Fruit fly (Drosophila melanogaster): Measurements from ENCODE around the gene GCC88.

DNA sequence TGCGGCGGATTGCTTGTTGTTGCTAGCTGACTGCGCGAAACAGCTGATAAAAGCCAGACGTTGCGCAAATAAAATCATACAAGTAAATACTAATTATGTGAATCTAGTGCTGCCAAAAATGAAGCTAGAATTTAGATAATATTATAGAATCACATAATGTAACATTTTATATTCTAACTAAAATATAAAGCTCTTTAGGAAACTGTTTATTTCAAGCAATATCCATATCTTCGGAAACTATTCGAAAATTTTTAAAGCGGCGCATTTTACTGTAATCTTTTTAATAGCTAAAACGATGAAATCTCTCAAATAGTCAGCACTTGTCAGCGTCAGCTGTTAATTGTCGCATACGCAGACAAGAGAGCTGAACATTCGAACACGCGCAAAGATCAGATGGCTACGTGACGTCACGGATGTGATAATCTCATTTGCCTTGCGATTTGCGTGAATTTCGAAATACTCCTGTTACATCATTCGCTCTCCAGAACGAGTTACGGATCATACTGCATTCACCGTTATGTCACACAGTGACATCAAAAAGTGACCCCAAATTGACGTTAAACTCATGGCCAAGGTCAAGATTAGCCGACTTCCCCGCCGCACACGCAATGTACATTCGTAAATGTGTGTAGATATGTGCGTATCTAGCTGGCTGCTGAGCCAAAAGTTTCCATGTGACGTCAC, 12.8 kb upstream of the GCC88 start:
- TF ChIP-seq CTCF (optimal IDR thresholded peaks at IDR 0.05): no peak
- TF ChIP-seq CG8478 (optimal IDR thresholded peaks at IDR 0.05): no peak

All from S2 (cell line).